Worm (Caenorhabditis elegans): ENCODE results near the gene unc-69.

unc-69 gene

DNA sequence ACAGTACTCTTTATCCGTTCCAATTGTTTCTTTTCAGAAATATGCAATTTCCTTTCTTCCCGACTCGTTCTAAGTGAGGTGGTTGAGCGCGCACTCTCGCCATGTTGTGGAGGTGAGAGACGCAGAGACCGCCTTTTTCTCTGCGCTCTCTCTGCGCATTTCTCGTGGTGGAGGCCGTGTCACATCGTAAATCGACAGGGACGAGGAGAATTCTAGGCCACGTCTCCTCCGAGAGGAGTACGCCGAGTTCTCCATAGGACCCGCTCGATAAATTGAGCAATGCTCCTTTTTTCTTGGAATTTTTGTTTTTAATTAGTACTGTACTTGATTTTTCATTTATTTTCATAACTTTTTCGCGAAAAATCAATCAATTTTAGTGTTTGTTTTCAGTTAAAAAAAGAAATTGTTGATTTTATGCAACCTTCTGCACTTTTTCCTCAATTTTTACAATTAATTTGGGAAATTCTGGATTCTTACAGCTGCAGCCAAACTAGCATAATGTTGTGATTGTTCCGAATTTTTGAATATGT, 47.9 kb upstream of the unc-69 start, which contains the start of gene cnk-1 (continued):
- TF ChIP-seq pag-3 (tag; optimal IDR thresholded peaks at IDR 0.05; ENCODE audit: borderline replicate concordance, insufficient read depth) (no peak), lir-3 (tag; optimal IDR thresholded peaks at IDR 0.05; ENCODE audit: poor library complexity) (peak; percentile 93), tbx-2 (tag; optimal IDR thresholded peaks at IDR 0.05) (peak; percentile 94), lin-15B (tag; optimal IDR thresholded peaks at IDR 0.05) (peak; percentile 83), swsn-7 (tag; optimal IDR thresholded peaks at IDR 0.05) (peak; percentile 83), nhr-90 (tag; optimal IDR thresholded peaks at IDR 0.05; ENCODE audit: poor library complexity) (peak; percentile 93), ces-1 (GFP tag; optimal IDR thresholded peaks at IDR 0.05) (no peak), ceh-8 (GFP tag; optimal IDR thresholded peaks at IDR 0.05) (peak; percentile 57), nhr-237 (tag; optimal IDR thresholded peaks at IDR 0.05) (no peak)

ce11 chrIII:10271807-10272206, 46.9 kb upstream of the unc-69 start:
- TF ChIP-seq dpl-1 (GFP tag; optimal IDR thresholded peaks at IDR 0.05) (no peak), efl-1 (optimal IDR thresholded peaks at IDR 0.05) (no peak), efl-1 (GFP tag; optimal IDR thresholded peaks at IDR 0.05 in 1 of 2) (peak in 1 of 2 experiments; percentile 70)

DNA sequence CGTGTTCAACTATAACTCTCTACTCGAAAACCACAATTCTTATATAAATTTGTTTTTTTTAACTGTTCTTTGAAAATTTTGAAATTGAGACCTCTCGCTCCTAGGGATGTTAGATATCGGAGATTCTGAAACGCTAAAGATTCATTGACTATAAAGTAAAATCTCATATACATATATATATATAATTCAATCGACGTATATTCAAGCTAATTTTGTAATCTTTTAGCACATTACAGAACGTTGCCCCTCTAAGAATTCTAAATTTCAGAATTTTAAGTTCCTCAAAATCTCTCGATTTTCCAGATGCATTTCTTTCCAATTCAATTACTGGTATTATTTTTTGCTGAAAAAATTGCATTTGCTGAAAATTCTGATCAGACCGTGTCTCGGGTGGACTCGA, 39.9 kb upstream of the unc-69 start, which contains the start of gene pad-2:
TSS of gene pad-2 (plus strand) at position 301 of the 400 bp plus-strand sequence.
- no peak for TF ChIP-seq unc-30 (tag; optimal IDR thresholded peaks at IDR 0.05)
- TF ChIP-seq mep-1 (tag; optimal IDR thresholded peaks at IDR 0.05), result no peak
- no peak for TF ChIP-seq elt-3 (tag; optimal IDR thresholded peaks at IDR 0.05)
- no peak for TF ChIP-seq nhr-71 (tag; optimal IDR thresholded peaks at IDR 0.05)
- TF ChIP-seq grh-1 (GFP tag; IDR thresholded peaks at IDR 0.05), result no peak
- no peak for TF ChIP-seq tlp-1 (tag; optimal IDR thresholded peaks at IDR 0.05)
- no peak for TF ChIP-seq fos-1 (tag; optimal IDR thresholded peaks at IDR 0.05)
- no peak for TF ChIP-seq ztf-11 (tag; optimal IDR thresholded peaks at IDR 0.05)
- TF ChIP-seq fkh-8 (tag; optimal IDR thresholded peaks at IDR 0.05), result no peak
- no peak for TF ChIP-seq ceh-88 (GFP tag; IDR thresholded peaks at IDR 0.05)
- TF ChIP-seq ets-5 (GFP tag; IDR thresholded peaks at IDR 0.05), result no peak
- TF ChIP-seq nhr-47 (tag; optimal IDR thresholded peaks at IDR 0.05), result no peak
- no peak for TF ChIP-seq unc-130 (tag; optimal IDR thresholded peaks at IDR 0.05)
- no peak for TF ChIP-seq lin-13 (GFP tag; optimal IDR thresholded peaks at IDR 0.05)
- no peak for TF ChIP-seq ceh-90 (tag; optimal IDR thresholded peaks at IDR 0.05)

- TF ChIP-seq mep-1 (tag; optimal IDR thresholded peaks at IDR 0.05) (peak; percentile 13), mab-9 (GFP tag; IDR thresholded peaks at IDR 0.05) (peak; percentile 25; the same call in 1 of the 2 replicates), nhr-47 (tag; optimal IDR thresholded peaks at IDR 0.05) (peak; percentile 73), dsc-1 (tag; optimal IDR thresholded peaks at IDR 0.05) (peak; percentile 77), xbp-1 (tag; optimal IDR thresholded peaks at IDR 0.05) (peak; percentile 49), egl-27 (tag; optimal IDR thresholded peaks at IDR 0.05) (peak in 1 of 2 experiments; percentile 22), efl-1 (optimal IDR thresholded peaks at IDR 0.05) (peak; percentile 43 to 45), efl-1 (GFP tag; optimal IDR thresholded peaks at IDR 0.05 in 1 of 2) (peak in 1 of 2 experiments; percentile 35), skn-1 (tag; optimal IDR thresholded peaks at IDR 0.05) (no peak), ztf-4 (tag; optimal IDR thresholded peaks at IDR 0.05) (no peak), pax-3 (tag; optimal IDR thresholded peaks at IDR 0.05) (peak; percentile 53), blmp-1 (tag; optimal IDR thresholded peaks at IDR 0.05) (no peak), aly-2 (tag; optimal IDR thresholded peaks at IDR 0.05) (no peak), sox-4 (tag; optimal IDR thresholded peaks at IDR 0.05) (no peak), lsy-2 (tag; optimal IDR thresholded peaks at IDR 0.05) (peak; percentile 48 to 65), snu-23 (GFP tag; optimal IDR thresholded peaks at IDR 0.05) (peak; percentile 37), fkh-8 (tag; optimal IDR thresholded peaks at IDR 0.05) (peak; percentile 91), lin-14 (GFP tag; optimal IDR thresholded peaks at IDR 0.05) (peak; percentile 98), swsn-7 (tag; optimal IDR thresholded peaks at IDR 0.05) (peak; percentile 69), aha-1 (tag; optimal IDR thresholded peaks at IDR 0.05) (no peak), pag-3 (tag; optimal IDR thresholded peaks at IDR 0.05; ENCODE audit: borderline replicate concordance, insufficient read depth) (no peak), mdl-1 (tag; optimal IDR thresholded peaks at IDR 0.05) (peak in 1 of 2 experiments; percentile 39), fkh-10 (GFP tag; optimal IDR thresholded peaks at IDR 0.05) (peak; percentile 82), lir-3 (tag; optimal IDR thresholded peaks at IDR 0.05; ENCODE audit: poor library complexity) (peak; percentile 36), hlh-17 (GFP tag; optimal IDR thresholded peaks at IDR 0.05; ENCODE audit: borderline replicate concordance) (no peak), egl-13 (tag; optimal IDR thresholded peaks at IDR 0.05) (peak; percentile 69), unc-86 (tag; optimal IDR thresholded peaks at IDR 0.05) (peak; percentile 82), tbx-2 (tag; optimal IDR thresholded peaks at IDR 0.05) (peak; percentile 68)
Observed at ce11 chrIII:10284214-10284613, 34.5 kb upstream of the unc-69 start.
